Worm (Caenorhabditis elegans): ENCODE measurements around the gene ent-2.

Gene ent-2

ce11 chrX:15593366-15593765 lies 7.5 kb upstream of the ent-2 start:
- no peak for TF ChIP-seq sdc-2 (tag; optimal IDR thresholded peaks at IDR 0.05)

- peak; percentile 33 for TF ChIP-seq elt-4 (tag; optimal IDR thresholded peaks at IDR 0.05)
- TF ChIP-seq ceh-24 (tag; optimal IDR thresholded peaks at IDR 0.05): no peak
These were observed 6.8 kb upstream of the ent-2 start for ce11 chrX:15594019-15594418.

ce11 chrX:15597077-15597476 lies 3.8 kb upstream of the ent-2 start, which contains the start of gene K09A9.8:
TSS of gene K09A9.8 (minus strand) at chrX:15597177.
- no peak for TF ChIP-seq nhr-232 (tag; optimal IDR thresholded peaks at IDR 0.05)
- TF ChIP-seq pha-4 (tag; optimal IDR thresholded peaks at IDR 0.05): no peak
- no peak for TF ChIP-seq madf-2 (tag; optimal IDR thresholded peaks at IDR 0.05)
- TF ChIP-seq fax-1 (tag; optimal IDR thresholded peaks at IDR 0.05): no peak
- TF ChIP-seq odd-2 (tag; optimal IDR thresholded peaks at IDR 0.05): no peak
- TF ChIP-seq hlh-6 (tag; optimal IDR thresholded peaks at IDR 0.05): no peak
- TF ChIP-seq K02D7.2 (tag; optimal IDR thresholded peaks at IDR 0.05): no peak
- no peak for TF ChIP-seq hlh-8 (tag; optimal IDR thresholded peaks at IDR 0.05)
- TF ChIP-seq ceh-31 (tag; optimal IDR thresholded peaks at IDR 0.05): no peak
- TF ChIP-seq ceh-30 (tag; optimal IDR thresholded peaks at IDR 0.05): no peak
- TF ChIP-seq fkh-10 (GFP tag; optimal IDR thresholded peaks at IDR 0.05): no peak
- no peak for TF ChIP-seq unc-3 (GFP tag; conservative IDR thresholded peaks at IDR 0.05)
- TF ChIP-seq unc-3 (tag; optimal IDR thresholded peaks at IDR 0.05): no peak

ce11 chrX:15598661-15599384 lies 2.0 kb upstream of the ent-2 start:
- TF ChIP-seq hlh-15 (tag; optimal IDR thresholded peaks at IDR 0.05) (no peak), elt-2 (tag; optimal IDR thresholded peaks at IDR 0.05) (peak; percentile 75), rnt-1 (tag; optimal IDR thresholded peaks at IDR 0.05) (no peak)

ce11 chrX:15599925-15600324 lies 942 bp upstream of the ent-2 start:
- TF ChIP-seq ceh-34 (tag; optimal IDR thresholded peaks at IDR 0.05) (no peak), unc-55 (GFP tag; optimal IDR thresholded peaks at IDR 0.05) (no peak), hlh-15 (tag; optimal IDR thresholded peaks at IDR 0.05) (no peak), sox-2 (GFP tag; IDR thresholded peaks at IDR 0.05) (no peak), unc-86 (tag; optimal IDR thresholded peaks at IDR 0.05) (no peak), ceh-22 (tag; optimal IDR thresholded peaks at IDR 0.05) (no peak), pag-3 (tag; optimal IDR thresholded peaks at IDR 0.05; ENCODE audit: borderline replicate concordance) (no peak), ceh-19 (GFP tag; optimal IDR thresholded peaks at IDR 0.05) (no peak), hlh-13 (GFP tag; optimal IDR thresholded peaks at IDR 0.05) (no peak), ceh-45 (GFP tag; IDR thresholded peaks at IDR 0.05) (no peak), ttx-3 (tag; optimal IDR thresholded peaks at IDR 0.05) (no peak), lin-11 (tag; optimal IDR thresholded peaks at IDR 0.05) (no peak), Y22D7AL.16 (tag; optimal IDR thresholded peaks at IDR 0.05) (no peak), dve-1 (tag; optimal IDR thresholded peaks at IDR 0.05) (no peak), pros-1 (tag; optimal IDR thresholded peaks at IDR 0.05) (no peak), gmeb-2 (tag; optimal IDR thresholded peaks at IDR 0.05) (no peak), ama-1 (optimal IDR thresholded peaks at IDR 0.05) (no peak)

- TF ChIP-seq ceh-24 (tag; optimal IDR thresholded peaks at IDR 0.05) (no peak), K02D7.2 (tag; optimal IDR thresholded peaks at IDR 0.05) (no peak)
These were observed 3.4 kb downstream of the ent-2 start for ce11 chrX:15604236-15604635.

All from whole organism, late embryonic.